Fruit fly (Drosophila melanogaster) whole organism, prepupa: ENCODE data around the gene CG15330.

Experiments used
- Blimp-1 ChIP-seq: fragments of 200-800 bp; sonication (Bioruptor generic); optimal IDR thresholded peaks from 3 replicates; lab custom pipeline; 2017; ENCODE audit warnings: missing biosample characterization, missing genetic modification characterization, mild to moderate bottlenecking, moderate library complexity, missing genetic modification reagents
- CG10669 ChIP-seq: fragments of 200-800 bp; sonication (Bioruptor generic); optimal IDR thresholded peaks from 3 replicates; lab custom pipeline; 2018; ENCODE audit warnings: missing biosample characterization, mild to moderate bottlenecking, missing genetic modification characterization, moderate library complexity
- CG11294 ChIP-seq: fragments of 200-800 bp; sonication (Bioruptor generic); IDR thresholded peaks from 2 replicates; pipeline ENCODE4 v1.3.6; 2022; ENCODE audit warnings: missing biosample characterization, missing genetic modification characterization
- CG11762 ChIP-seq: fragments of 200-800 bp; sonication (Bioruptor generic); optimal IDR thresholded peaks from 3 replicates; lab custom pipeline; 2016; ENCODE audit warnings: missing biosample characterization, missing genetic modification characterization; ENCODE audit not compliant: insufficient read depth
- CG11902 ChIP-seq: fragments of 200-800 bp; sonication (Bioruptor generic); optimal IDR thresholded peaks from 3 replicates; lab custom pipeline; 2016; ENCODE audit warnings: missing biosample characterization, missing genetic modification characterization
- CG15336 ChIP-seq: fragments of 200-800 bp; sonication (Bioruptor generic); IDR thresholded peaks from 2 replicates; pipeline ENCODE4 v1.3.6; 2022; ENCODE audit warnings: missing biosample characterization, missing genetic modification characterization
- CG1621 ChIP-seq: fragments of 200-800 bp; sonication (Bioruptor generic); optimal IDR thresholded peaks from 3 replicates; lab custom pipeline; 2018; ENCODE audit warnings: missing biosample characterization, mild to moderate bottlenecking, missing genetic modification characterization
- CG16779 ChIP-seq: fragments of 200-800 bp; sonication (Bioruptor generic); optimal IDR thresholded peaks from 3 replicates; lab custom pipeline; 2017; ENCODE audit warnings: missing biosample characterization, mild to moderate bottlenecking, missing genetic modification characterization
- CG3032 ChIP-seq: fragments of 200-800 bp; optimal IDR thresholded peaks from 2 replicates; lab custom pipeline; 2019; ENCODE audit warnings: missing biosample characterization, mild to moderate bottlenecking, missing genetic modification characterization, moderate library complexity
- CG31627 ChIP-seq: fragments of 200-800 bp; sonication (Bioruptor generic); optimal IDR thresholded peaks from 3 replicates; lab custom pipeline; 2016; ENCODE audit warnings: missing biosample characterization, missing genetic modification characterization
- CG32006 ChIP-seq: fragments of 200-800 bp; sonication (Bioruptor generic); optimal IDR thresholded peaks from 3 replicates; lab custom pipeline; 2017; ENCODE audit warnings: missing biosample characterization, mild to moderate bottlenecking, missing genetic modification characterization
- CG34406 ChIP-seq: fragments of 200-800 bp; sonication (Bioruptor generic); optimal IDR thresholded peaks from 3 replicates; lab custom pipeline; 2016; ENCODE audit warnings: missing biosample characterization, missing genetic modification characterization
- CG3919 ChIP-seq: fragments of 200-800 bp; sonication (Bioruptor generic); optimal IDR thresholded peaks from 3 replicates; lab custom pipeline; 2016; ENCODE audit warnings: missing biosample characterization, missing genetic modification characterization
- CG4318 ChIP-seq: fragments of 200-800 bp; sonication (Bioruptor generic); optimal IDR thresholded peaks from 3 replicates; lab custom pipeline; 2017; ENCODE audit warnings: missing biosample characterization, mild to moderate bottlenecking, missing genetic modification characterization
- CG6163 ChIP-seq: fragments of 200-800 bp; sonication (Bioruptor generic); IDR thresholded peaks from 3 replicates; pipeline ENCODE4 v1.3.6; 2022; ENCODE audit warnings: missing biosample characterization, missing genetic modification characterization
- CG6276 ChIP-seq: fragments of 200-800 bp; sonication (Bioruptor generic); optimal IDR thresholded peaks from 2 replicates; lab custom pipeline; 2017; ENCODE audit warnings: missing biosample characterization, mild to moderate bottlenecking, missing genetic modification characterization
- CG6792 ChIP-seq: fragments of 200-800 bp; sonication (Bioruptor generic); optimal IDR thresholded peaks from 3 replicates; lab custom pipeline; 2016; ENCODE audit warnings: missing biosample characterization, missing genetic modification characterization
- CG6808 ChIP-seq: fragments of 200-800 bp; sonication (Bioruptor generic); optimal IDR thresholded peaks from 3 replicates; lab custom pipeline; 2017; ENCODE audit warnings: missing biosample characterization, missing genetic modification characterization, mild to moderate bottlenecking, moderate library complexity, missing genetic modification reagents
- CG7368 ChIP-seq: fragments of 200-800 bp; sonication (Bioruptor generic); optimal IDR thresholded peaks from 3 replicates; lab custom pipeline; 2016; ENCODE audit warnings: missing biosample characterization, missing genetic modification characterization
- CG8119 ChIP-seq: fragments of 200-800 bp; sonication (Bioruptor generic); IDR thresholded peaks from 3 replicates; pipeline ENCODE4 v1.3.6; 2022; ENCODE audit warnings: missing biosample characterization, missing genetic modification characterization
- CG9139 ChIP-seq: fragments of 200-800 bp; sonication (Bioruptor generic); optimal IDR thresholded peaks from 3 replicates; lab custom pipeline; 2017; ENCODE audit warnings: missing biosample characterization, mild to moderate bottlenecking, missing genetic modification characterization
- Eip75B ChIP-seq: fragments of 200-800 bp; sonication (Bioruptor generic); optimal IDR thresholded peaks from 3 replicates; lab custom pipeline; 2016; ENCODE audit warnings: missing biosample characterization, missing genetic modification characterization
- Eip78C ChIP-seq: fragments of 200-800 bp; sonication (Bioruptor generic); peaks from one replicate; lab custom pipeline; 2016; ENCODE audit warnings: missing biosample characterization, missing genetic modification characterization
- Eip93F ChIP-seq: fragments of 200-800 bp; sonication (Bioruptor generic); optimal IDR thresholded peaks from 2 replicates; lab custom pipeline; 2016; ENCODE audit warnings: missing biosample characterization, mild to moderate bottlenecking, missing genetic modification characterization
- Gug ChIP-seq: fragments of 200-800 bp; sonication (Bioruptor generic); IDR thresholded peaks from 2 replicates; pipeline ENCODE4 v1.3.6; 2022; ENCODE audit warnings: missing biosample characterization, missing genetic modification characterization
- Hr38 ChIP-seq: sonication (Bioruptor generic); optimal IDR thresholded peaks from 2 replicates; lab custom pipeline; 2016; ENCODE audit warnings: missing biosample characterization, missing genetic modification characterization
- Hr39 ChIP-seq: fragments of 200-800 bp; sonication (Bioruptor generic); optimal IDR thresholded peaks from 2 replicates; lab custom pipeline; 2016; ENCODE audit warnings: missing biosample characterization, missing genetic modification characterization
- Lpt ChIP-seq: fragments of 200-800 bp; sonication (Bioruptor generic); optimal IDR thresholded peaks from 3 replicates; lab custom pipeline; 2016; ENCODE audit warnings: missing biosample characterization, missing genetic modification characterization
- Met ChIP-seq: fragments of 200-800 bp; sonication (Bioruptor generic); optimal IDR thresholded peaks from 3 replicates; lab custom pipeline; 2016; ENCODE audit warnings: missing biosample characterization, missing genetic modification characterization
- OdsH ChIP-seq: fragments of 200-800 bp; sonication (Bioruptor generic); optimal IDR thresholded peaks from 3 replicates; lab custom pipeline; 2016; ENCODE audit warnings: missing biosample characterization, missing genetic modification characterization
- Smox ChIP-seq: fragments of 200-800 bp; sonication (Bioruptor generic); optimal IDR thresholded peaks from 3 replicates; lab custom pipeline; 2016; ENCODE audit warnings: missing biosample characterization, missing genetic modification characterization
- Sox14 ChIP-seq: fragments of 200-800 bp; sonication (Bioruptor generic); optimal IDR thresholded peaks from 3 replicates; lab custom pipeline; 2016; ENCODE audit warnings: missing biosample characterization, missing genetic modification characterization
- Sox15 ChIP-seq: fragments of 200-800 bp; sonication (Bioruptor generic); optimal IDR thresholded peaks from 3 replicates; lab custom pipeline; 2016; ENCODE audit warnings: missing biosample characterization, missing genetic modification characterization
- acj6 ChIP-seq: fragments of 200-800 bp; sonication (Bioruptor generic); optimal IDR thresholded peaks from 3 replicates; lab custom pipeline; 2016; ENCODE audit warnings: missing biosample characterization, missing genetic modification characterization
- dsx ChIP-seq: fragments of 200-800 bp; optimal IDR thresholded peaks from 3 replicates; lab custom pipeline; 2019; ENCODE audit warnings: missing biosample characterization, mild to moderate bottlenecking, missing genetic modification characterization, moderate library complexity; ENCODE audit not compliant: poor library complexity, severe bottlenecking
- eg ChIP-seq: fragments of 200-800 bp; sonication (Bioruptor generic); IDR thresholded peaks from 3 replicates; pipeline ENCODE4 v1.3.6; 2022; ENCODE audit warnings: missing biosample characterization, missing genetic modification characterization
- esn ChIP-seq: fragments of 200-800 bp; sonication (Bioruptor generic); optimal IDR thresholded peaks from 2 replicates; lab custom pipeline; 2016; ENCODE audit warnings: missing biosample characterization, mild to moderate bottlenecking, missing genetic modification characterization, moderate library complexity
- fd59A ChIP-seq: fragments of 200-800 bp; sonication (Bioruptor generic); optimal IDR thresholded peaks from 2 replicates; lab custom pipeline; 2017; ENCODE audit warnings: missing biosample characterization, mild to moderate bottlenecking, missing genetic modification characterization, missing genetic modification reagents
- fd85E ChIP-seq: fragments of 200-800 bp; sonication (Bioruptor generic); optimal IDR thresholded peaks from 3 replicates; lab custom pipeline; 2016; ENCODE audit warnings: missing biosample characterization, missing genetic modification characterization
- fkh ChIP-seq: fragments of 200-800 bp; sonication (Bioruptor generic); optimal IDR thresholded peaks from 3 replicates; lab custom pipeline; 2017; ENCODE audit warnings: missing biosample characterization, mild to moderate bottlenecking, missing genetic modification characterization, moderate library complexity
- lz ChIP-seq: fragments of 200-800 bp; sonication (Bioruptor generic); optimal IDR thresholded peaks from 3 replicates; lab custom pipeline; 2016; ENCODE audit warnings: missing biosample characterization, missing genetic modification characterization
- net ChIP-seq: fragments of 200-800 bp; sonication (Bioruptor generic); optimal IDR thresholded peaks from 3 replicates; lab custom pipeline; 2016; ENCODE audit warnings: missing biosample characterization, missing genetic modification characterization
- pdm3 ChIP-seq: fragments of 200-800 bp; sonication (Bioruptor generic); optimal IDR thresholded peaks from 3 replicates; lab custom pipeline; 2016; ENCODE audit warnings: missing biosample characterization, missing genetic modification characterization
- salr ChIP-seq, 2 experiments: fragments of 200-800 bp; sonication (Bioruptor generic); optimal IDR thresholded peaks; 3 replicates each; lab custom pipeline; 2016 to 2018; ENCODE audit warnings: missing biosample characterization in 2 of 2, missing genetic modification characterization in 2 of 2, mild to moderate bottlenecking in 1 of 2
- ss ChIP-seq, 2 experiments: fragments of 200-800 bp; sonication (Bioruptor generic); optimal IDR thresholded peaks; 2 replicates in 1 of 2; 3 replicates in 1 of 2; lab custom pipeline; 2017 to 2018; ENCODE audit warnings: mild to moderate bottlenecking in 2 of 2, missing biosample characterization in 2 of 2, missing genetic modification characterization in 2 of 2, moderate library complexity in 1 of 2
- svp ChIP-seq: fragments of 200-800 bp; sonication (Bioruptor generic); peaks from one replicate; lab custom pipeline; 2016; ENCODE audit warnings: missing biosample characterization, missing genetic modification characterization
- topi ChIP-seq: fragments of 200-800 bp; sonication (Bioruptor generic); optimal IDR thresholded peaks from 3 replicates; lab custom pipeline; 2016; ENCODE audit warnings: missing biosample characterization, missing genetic modification characterization

Gene CG15330

DNA sequence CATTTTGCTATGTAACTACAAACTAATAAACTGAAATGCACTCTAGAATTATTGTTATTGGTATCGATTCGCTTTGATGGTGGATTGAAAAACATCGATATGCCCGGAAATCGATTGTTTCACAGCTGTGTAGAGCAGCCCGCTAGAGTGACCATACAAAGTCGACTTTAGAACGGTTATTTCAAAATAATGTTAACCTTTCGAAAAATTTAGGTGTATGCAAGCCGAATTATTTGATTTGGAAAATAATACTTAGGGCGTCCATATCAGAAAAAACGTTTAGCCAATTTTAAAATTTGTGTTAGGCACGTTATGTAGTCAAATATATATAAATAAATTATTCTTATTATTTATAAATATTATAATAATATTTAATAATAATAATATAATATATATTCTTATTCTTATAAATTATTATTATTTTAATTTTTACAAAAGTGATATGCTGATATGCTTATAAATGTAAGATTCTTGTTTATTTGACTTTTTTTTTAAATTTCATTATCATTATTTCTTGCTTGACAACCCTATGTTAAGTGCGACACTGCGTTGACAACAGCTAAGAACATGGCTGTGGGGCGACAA, 12.4 kb downstream of the CG15330 start, which contains the start of gene sws (continued):
- peak; percentile 40 for TF ChIP-seq lz
- no peak for TF ChIP-seq Eip93F (GFP tag; lab: Kevin White, UChicago)
- peak; percentile 9 for TF ChIP-seq Hr39 (GFP tag; lab: Kevin White, UChicago)
- no peak for TF ChIP-seq CG11294 (GFP tag; lab: Robert Waterston, UW)
- TF ChIP-seq dsx (GFP tag; lab: Kevin White, UChicago), result no peak
- peak; percentile 39 for TF ChIP-seq Smox
- no peak for TF ChIP-seq CG7368 (GFP tag; lab: Kevin White, UChicago)
- no peak for TF ChIP-seq fd85E (GFP tag; lab: Kevin White, UChicago)
- no peak for TF ChIP-seq CG6163
- TF ChIP-seq OdsH (GFP tag; lab: Kevin White, UChicago), result peak; percentile 51
- TF ChIP-seq CG34406 (GFP tag; lab: Kevin White, UChicago), result peak; percentile 58
- no peak for TF ChIP-seq CG6276 (GFP tag; lab: Kevin White, UChicago)
- TF ChIP-seq CG16779 (tag; lab: Kevin White, UChicago), result no peak
- no peak for TF ChIP-seq CG10669
- TF ChIP-seq CG8119 (GFP tag; lab: Robert Waterston, UW), result no peak
- 0 out of 3 replicates have a peak, but pooled peaks have one; percentile 13 for TF ChIP-seq eg
- peak; percentile 40 for TF ChIP-seq CG6792 (GFP tag; lab: Kevin White, UChicago)
- TF ChIP-seq net (GFP tag; lab: Kevin White, UChicago), result peak; percentile 5
- TF ChIP-seq CG32006, result peak; percentile 34
- peak in 1 of 2 experiments; percentile 30 for TF ChIP-seq salr (GFP tag; optimal IDR thresholded peaks at IDR 0.05; lab: Kevin White, UChicago)
- TF ChIP-seq CG3919 (GFP tag; lab: Kevin White, UChicago), result peak; percentile 16
- no peak for TF ChIP-seq fkh (GFP tag; lab: Kevin White, UChicago)
- no peak for TF ChIP-seq CG6808 (GFP tag; lab: Kevin White, UChicago)
- no peak for TF ChIP-seq Sox14 (GFP tag; lab: Kevin White, UChicago)
- TF ChIP-seq CG11762 (GFP tag; lab: Kevin White, UChicago), result no peak
- TF ChIP-seq Hr38, result no peak
- TF ChIP-seq fd59A (GFP tag; lab: Kevin White, UChicago), result no peak
- TF ChIP-seq CG1621, result no peak
- TF ChIP-seq CG11902 (GFP tag; lab: Kevin White, UChicago), result no peak
- TF ChIP-seq CG9139 (GFP tag; lab: Kevin White, UChicago), result no peak
- TF ChIP-seq CG15336 (GFP tag; lab: Robert Waterston, UW), result no peak
- TF ChIP-seq Sox15 (GFP tag; lab: Kevin White, UChicago), result peak; percentile 34
- TF ChIP-seq acj6 (GFP tag; lab: Kevin White, UChicago), result peak; percentile 54
- no peak for TF ChIP-seq Eip75B
- TF ChIP-seq Eip78C (GFP tag; lab: Kevin White, UChicago), result peak; percentile 74
- TF ChIP-seq svp (GFP tag; lab: Kevin White, UChicago), result peak; percentile 59
- no peak for TF ChIP-seq CG4318 (GFP tag; lab: Kevin White, UChicago)
- peak; percentile 36 for TF ChIP-seq topi (GFP tag; lab: Kevin White, UChicago)
- TF ChIP-seq, all 60 proteins: peak for 29

- TF ChIP-seq svp (GFP tag; lab: Kevin White, UChicago), result no peak
- TF ChIP-seq CG3919 (GFP tag; lab: Kevin White, UChicago), result peak; percentile 22
- no peak for TF ChIP-seq Met (GFP tag; lab: Kevin White, UChicago)
- no peak for TF ChIP-seq OdsH (GFP tag; lab: Kevin White, UChicago)
- TF ChIP-seq Lpt (GFP tag; lab: Kevin White, UChicago), result no peak
- peak; percentile 10 for TF ChIP-seq CG3032
- TF ChIP-seq Smox, result no peak
- TF ChIP-seq dsx (GFP tag; lab: Kevin White, UChicago), result peak; percentile 23
- no peak for TF ChIP-seq CG32006
- TF ChIP-seq CG6808 (GFP tag; lab: Kevin White, UChicago), result peak; percentile 25
- no peak for TF ChIP-seq Blimp-1 (GFP tag; lab: Kevin White, UChicago)
- peak; percentile 78 for TF ChIP-seq Eip78C (GFP tag; lab: Kevin White, UChicago)
- no peak for TF ChIP-seq fd85E (GFP tag; lab: Kevin White, UChicago)
- peak; percentile 11 for TF ChIP-seq esn (GFP tag; lab: Kevin White, UChicago)
- no peak for TF ChIP-seq pdm3 (GFP tag; lab: Kevin White, UChicago)
- TF ChIP-seq CG4318 (GFP tag; lab: Kevin White, UChicago), result no peak
- no peak for TF ChIP-seq Gug (GFP tag; lab: Robert Waterston, UW)
- TF ChIP-seq CG11762 (GFP tag; lab: Kevin White, UChicago), result no peak
- peak; percentile 81 for TF ChIP-seq Sox14 (GFP tag; lab: Kevin White, UChicago)
- TF ChIP-seq CG31627 (GFP tag; lab: Kevin White, UChicago), result no peak
- TF ChIP-seq topi (GFP tag; lab: Kevin White, UChicago), result peak; percentile 30
- no peak; the same call in 2 of the 3 replicates for TF ChIP-seq CG8119 (GFP tag; lab: Robert Waterston, UW)
- peak in 1 of 2 experiments; percentile 35 for TF ChIP-seq ss (GFP tag; optimal IDR thresholded peaks at IDR 0.05; lab: Kevin White, UChicago)
Measured at dm6 chrX:7969188-7969829, 13.4 kb downstream of the CG15330 start.
